Fruit fly (Drosophila melanogaster): ENCODE measurements around the gene Ssk.

- TF ChIP-seq woc (GFP tag; optimal IDR thresholded peaks at IDR 0.05) (no peak), Myc (optimal IDR thresholded peaks at IDR 0.05) (no peak), OdsH (GFP tag; optimal IDR thresholded peaks at IDR 0.05) (no peak), usp (GFP tag; optimal IDR thresholded peaks at IDR 0.05) (no peak), fru (GFP tag; optimal IDR thresholded peaks at IDR 0.05) (no peak), sage (GFP tag; optimal IDR thresholded peaks at IDR 0.05) (no peak), CG9705 (GFP tag; optimal IDR thresholded peaks at IDR 0.05) (no peak), tai (GFP tag; optimal IDR thresholded peaks at IDR 0.05) (no peak), psq (GFP tag; optimal IDR thresholded peaks at IDR 0.05) (no peak), CG32264 (GFP tag; optimal IDR thresholded peaks at IDR 0.05) (no peak), rgr (GFP tag; optimal IDR thresholded peaks at IDR 0.05) (no peak), Hr78 (GFP tag; optimal IDR thresholded peaks at IDR 0.05) (no peak), h (GFP tag; optimal IDR thresholded peaks at IDR 0.05) (no peak)
Observed at dm6 chr3L:20230178-20230775, 42.0 kb downstream of the Ssk start.

Measured in whole organism, wandering third instar larva.